Worm (Caenorhabditis elegans) whole organism, L2 larva: ENCODE data around the gene ncx-10.

ENCODE experiments used
- ZK546.5 ChIP-seq: sonication (generic microtip); optimal IDR thresholded peaks from 2 replicates; lab custom pipeline; 2017; ENCODE audit warnings: missing biosample characterization, missing genetic modification characterization
- blmp-1 ChIP-seq: sonication (generic microtip); optimal IDR thresholded peaks from 2 replicates; lab custom pipeline; 2017; ENCODE audit warnings: missing genetic modification characterization, mild to moderate bottlenecking, missing compliant biosample characterization, antibody characterized with exemption, moderate library complexity; ENCODE audit not compliant: insufficient read depth
- ceh-16 ChIP-seq: fragments of 150-350 bp; optimal IDR thresholded peaks from 2 replicates; lab custom pipeline; 2014; ENCODE audit warnings: missing biosample characterization, missing genetic modification characterization
- ceh-82 ChIP-seq: fragments of 150-350 bp; optimal IDR thresholded peaks from 2 replicates; lab custom pipeline; 2014; ENCODE audit warnings: missing biosample characterization, missing genetic modification characterization
- elt-3 ChIP-seq: sonication (generic microtip); optimal IDR thresholded peaks from 2 replicates; lab custom pipeline; 2017; ENCODE audit warnings: missing biosample characterization, missing genetic modification characterization
- lsy-2 ChIP-seq, 2 experiments: fragments of 150-350 bp in 1 of 2; sonication (generic microtip) in 1 of 2; optimal IDR thresholded peaks; 2 replicates each; lab custom pipeline; 2014 to 2017; ENCODE audit warnings: missing biosample characterization in 2 of 2, missing genetic modification characterization in 2 of 2
- nhr-23 ChIP-seq: fragments of 150-350 bp; optimal IDR thresholded peaks from 2 replicates; lab custom pipeline; 2014; ENCODE audit warnings: missing biosample characterization, missing genetic modification reagents, missing genetic modification characterization
- nhr-25 ChIP-seq: fragments of 150-350 bp; sonication (generic microtip); optimal IDR thresholded peaks from 3 replicates; lab custom pipeline; 2014; ENCODE audit warnings: missing biosample characterization, missing genetic modification characterization
- nhr-6 ChIP-seq: fragments of 150-350 bp; optimal IDR thresholded peaks from 2 replicates; lab custom pipeline; 2014; ENCODE audit warnings: missing biosample characterization, missing genetic modification characterization
- nhr-77 ChIP-seq: fragments of 150-350 bp; optimal IDR thresholded peaks from 2 replicates; lab custom pipeline; 2014; ENCODE audit warnings: missing biosample characterization, missing genetic modification characterization
- sem-4 ChIP-seq: fragments of 150-350 bp; optimal IDR thresholded peaks from 2 replicates; lab custom pipeline; 2014; ENCODE audit warnings: missing biosample characterization, missing genetic modification reagents, missing genetic modification characterization
- sma-9 ChIP-seq, 2 experiments: fragments of 150-350 bp in 1 of 2; sonication (generic microtip) in 1 of 2; optimal IDR thresholded peaks; 2 replicates each; lab custom pipeline; 2014 to 2016; ENCODE audit warnings: missing genetic modification characterization in 2 of 2, mild to moderate bottlenecking in 1 of 2, missing biosample characterization in 1 of 2, missing compliant biosample characterization in 1 of 2, missing genetic modification reagents in 1 of 2, moderate library complexity in 1 of 2
- ztf-4 ChIP-seq: fragments of 150-350 bp; optimal IDR thresholded peaks from 2 replicates; lab custom pipeline; 2014; ENCODE audit warnings: missing biosample characterization, missing genetic modification characterization

- no peak for TF ChIP-seq ZK546.5 (tag; lab: Kevin White, UChicago)
- TF ChIP-seq lsy-2 (tag; optimal IDR thresholded peaks at IDR 0.05; lab: Kevin White, UChicago): peak; percentile 5 to 46
- no peak for TF ChIP-seq ztf-4 (tag; lab: Kevin White, UChicago)
- TF ChIP-seq sem-4 (tag; lab: Kevin White, UChicago): no peak
- no peak for TF ChIP-seq ceh-82 (tag; lab: Kevin White, UChicago)
- no peak for TF ChIP-seq blmp-1 (tag; lab: Kevin White, UChicago)
- TF ChIP-seq ceh-16 (tag; lab: Kevin White, UChicago): no peak
- peak; percentile 25 for TF ChIP-seq sma-9 (GFP tag; optimal IDR thresholded peaks at IDR 0.05; lab: Kevin White, UChicago)
- no peak for TF ChIP-seq sma-9 (tag; optimal IDR thresholded peaks at IDR 0.05; lab: Kevin White, UChicago)
- TF ChIP-seq elt-3 (tag; lab: Kevin White, UChicago): no peak
- peak; percentile 78 for TF ChIP-seq nhr-25 (tag; lab: Kevin White, UChicago)
- TF ChIP-seq nhr-77 (tag; lab: Kevin White, UChicago): no peak
- TF ChIP-seq nhr-6: no peak
- TF ChIP-seq nhr-23 (tag; lab: Kevin White, UChicago): no peak
Observed at ce11 chrV:7978798-7979197, 45.9 kb upstream of the ncx-10 start.
